Fruit fly (Drosophila melanogaster) whole organism, embryonic: Measurements from ENCODE around the gene Sap30.
A peak's percentile ranks its signal among the peaks of the same experiment; 100 is the strongest.

ENCODE experiments used
- Ada2b ChIP-seq: fragments of 200-800 bp; sonication (Bioruptor generic); IDR thresholded peaks from 2 replicates; pipeline ENCODE4 v1.3.6; 2022; ENCODE audit warnings: missing biosample characterization, missing genetic modification characterization
- Atf3 ChIP-seq: fragments of 200-800 bp; sonication (Bioruptor generic); optimal IDR thresholded peaks from 3 replicates; lab custom pipeline; 2016; ENCODE audit warnings: missing biosample characterization, missing genetic modification characterization
- CG1024 ChIP-seq: fragments of 200-800 bp; sonication (Bioruptor generic); IDR thresholded peaks from 2 replicates; pipeline ENCODE4 v1.3.6; 2022; ENCODE audit warnings: missing biosample characterization, missing genetic modification characterization
- CG11695 ChIP-seq: fragments of 200-800 bp; sonication (Bioruptor generic); IDR thresholded peaks from 3 replicates; pipeline ENCODE4 v1.3.6; 2022; ENCODE audit warnings: missing biosample characterization, missing genetic modification characterization
- CG12104 ChIP-seq: fragments of 200-800 bp; sonication (Bioruptor generic); optimal IDR thresholded peaks from 3 replicates; lab custom pipeline; 2016; ENCODE audit warnings: missing biosample characterization, missing genetic modification characterization
- CG12391 ChIP-seq: fragments of 200-800 bp; sonication (Bioruptor generic); optimal IDR thresholded peaks from 3 replicates; lab custom pipeline; 2018; ENCODE audit warnings: missing biosample characterization, mild to moderate bottlenecking, missing genetic modification characterization, moderate library complexity
- CG14014 ChIP-seq: fragments of 200-800 bp; sonication (Bioruptor generic); IDR thresholded peaks from 2 replicates; pipeline ENCODE4 v1.3.6; 2022; ENCODE audit warnings: missing biosample characterization, missing genetic modification characterization
- CG14860 ChIP-seq: fragments of 200-800 bp; sonication (Bioruptor generic); IDR thresholded peaks from 3 replicates; pipeline ENCODE4 v1.3.6; 2022; ENCODE audit warnings: missing biosample characterization, missing genetic modification characterization; ENCODE audit not compliant: partially characterized antibody
- CG18764 ChIP-seq: fragments of 200-800 bp; sonication (Bioruptor generic); optimal IDR thresholded peaks from 3 replicates; lab custom pipeline; 2016; ENCODE audit warnings: missing biosample characterization, missing genetic modification characterization
- CG2120 ChIP-seq: fragments of 200-800 bp; sonication (Bioruptor generic); optimal IDR thresholded peaks from 3 replicates; lab custom pipeline; 2016; ENCODE audit warnings: missing biosample characterization, missing genetic modification characterization
- CG2129 ChIP-seq: fragments of 200-800 bp; sonication (Bioruptor generic); IDR thresholded peaks from 2 replicates; pipeline ENCODE4 v1.3.6; 2022; ENCODE audit warnings: missing biosample characterization, missing genetic modification characterization; ENCODE audit not compliant: partially characterized antibody
- CG4328 ChIP-seq: fragments of 200-800 bp; sonication (Bioruptor generic); optimal IDR thresholded peaks from 3 replicates; lab custom pipeline; 2017; ENCODE audit warnings: missing biosample characterization, missing genetic modification reagents, missing genetic modification characterization
- CG5953 ChIP-seq: fragments of 200-800 bp; sonication (Bioruptor generic); IDR thresholded peaks from 2 replicates; pipeline ENCODE4 v1.3.6; 2022; ENCODE audit warnings: missing biosample characterization, missing genetic modification characterization
- CG9215 ChIP-seq: fragments of 200-800 bp; sonication (Bioruptor generic); IDR thresholded peaks from 2 replicates; pipeline ENCODE4 v1.3.6; 2022; ENCODE audit warnings: missing biosample characterization, missing genetic modification characterization
- CG9797 ChIP-seq: fragments of 200-800 bp; sonication (Bioruptor generic); optimal IDR thresholded peaks from 3 replicates; lab custom pipeline; 2018; ENCODE audit warnings: missing biosample characterization, mild to moderate bottlenecking, missing genetic modification characterization
- CrebB ChIP-seq: fragments of 200-800 bp; sonication (Bioruptor generic); optimal IDR thresholded peaks from 3 replicates; lab custom pipeline; 2018; ENCODE audit warnings: missing biosample characterization, mild to moderate bottlenecking, missing genetic modification characterization
- D ChIP-seq, 2 experiments: fragments of 200-800 bp in 1 of 2; fragments of >200 bp in 1 of 2; sonication (Bioruptor generic) in 1 of 2; optimal IDR thresholded peaks; 2 replicates in 1 of 2; 3 replicates in 1 of 2; lab custom pipeline; 2017; ENCODE audit warnings: mild to moderate bottlenecking in 1 of 2, missing biosample characterization in 1 of 2, missing genetic modification characterization in 1 of 2, missing genetic modification reagents in 1 of 2
- Dll ChIP-seq: fragments of 200-800 bp; sonication (Bioruptor generic); IDR thresholded peaks from 4 replicates; pipeline ENCODE4 v1.3.6; 2022; ENCODE audit warnings: missing biosample characterization, missing genetic modification characterization; ENCODE audit not compliant: partially characterized antibody
- Dp ChIP-seq: fragments of 200-800 bp; sonication (Bioruptor generic); optimal IDR thresholded peaks from 2 replicates; lab custom pipeline; 2018; ENCODE audit warnings: missing biosample characterization, mild to moderate bottlenecking, missing genetic modification characterization, moderate library complexity
- E2f1 ChIP-seq: fragments of 200-800 bp; sonication (Bioruptor generic); IDR thresholded peaks from 2 replicates; pipeline ENCODE4 v1.3.6; 2022; ENCODE audit warnings: missing biosample characterization, missing genetic modification characterization
- Gsc ChIP-seq: fragments of 200-800 bp; sonication (Bioruptor generic); IDR thresholded peaks from 2 replicates; pipeline ENCODE4 v1.3.6; 2022; ENCODE audit warnings: missing biosample characterization, missing genetic modification characterization
- Gug ChIP-seq: fragments of 200-800 bp; sonication (Bioruptor generic); IDR thresholded peaks from 4 replicates; pipeline ENCODE4 v1.3.6; 2022; ENCODE audit warnings: missing biosample characterization, missing genetic modification characterization
- Jarid2 ChIP-seq: fragments of 200-800 bp; sonication (Bioruptor generic); optimal IDR thresholded peaks from 3 replicates; lab custom pipeline; 2017; ENCODE audit warnings: mild to moderate bottlenecking, missing biosample characterization, missing genetic modification reagents, missing genetic modification characterization
- Lpt ChIP-seq: fragments of >200 bp; optimal IDR thresholded peaks from 2 replicates; lab custom pipeline; 2018; ENCODE audit warnings: missing biosample characterization, missing genetic modification characterization
- Mrtf ChIP-seq: fragments of 200-800 bp; sonication (Bioruptor generic); IDR thresholded peaks from 3 replicates; pipeline ENCODE4 v1.3.6; 2022; ENCODE audit warnings: missing biosample characterization, missing genetic modification characterization
- Taf1 ChIP-seq: fragments of 200-800 bp; sonication (Bioruptor generic); IDR thresholded peaks from 2 replicates; pipeline ENCODE4 v1.3.6; 2022; ENCODE audit warnings: missing biosample characterization, missing genetic modification characterization
- Xbp1 ChIP-seq: fragments of 200-800 bp; sonication (Bioruptor generic); optimal IDR thresholded peaks from 3 replicates; lab custom pipeline; 2016; ENCODE audit warnings: missing biosample characterization, mild to moderate bottlenecking, missing genetic modification characterization
- crc ChIP-seq: fragments of 200-800 bp; sonication (Bioruptor generic); optimal IDR thresholded peaks from 2 replicates; lab custom pipeline; 2016; ENCODE audit warnings: missing biosample characterization, missing genetic modification characterization
- crol ChIP-seq: fragments of 200-800 bp; sonication (Bioruptor generic); IDR thresholded peaks from 2 replicates; pipeline ENCODE4 v1.3.6; 2022; ENCODE audit warnings: missing biosample characterization, missing genetic modification characterization
- crp ChIP-seq, 2 experiments: fragments of 200-800 bp; sonication (Bioruptor generic); optimal IDR thresholded peaks; 2 replicates in 1 of 2; 3 replicates in 1 of 2; lab custom pipeline; 2017; ENCODE audit warnings: missing biosample characterization in 2 of 2, missing genetic modification characterization in 2 of 2, mild to moderate bottlenecking in 1 of 2, moderate library complexity in 1 of 2
- da ChIP-seq: fragments of 200-800 bp; sonication (Bioruptor generic); optimal IDR thresholded peaks from 2 replicates; lab custom pipeline; 2016; ENCODE audit warnings: missing biosample characterization, missing genetic modification characterization
- gcm2 ChIP-seq: fragments of 200-800 bp; sonication (Bioruptor generic); optimal IDR thresholded peaks from 2 replicates; lab custom pipeline; 2016; ENCODE audit warnings: missing biosample characterization, missing genetic modification characterization
- grn ChIP-seq: fragments of 200-800 bp; sonication (Bioruptor generic); optimal IDR thresholded peaks from 3 replicates; lab custom pipeline; 2017; ENCODE audit warnings: missing biosample characterization, missing genetic modification characterization
- ham ChIP-seq: fragments of 200-800 bp; sonication (Bioruptor generic); IDR thresholded peaks from 2 replicates; pipeline ENCODE4 v1.3.6; 2022; ENCODE audit warnings: missing biosample characterization, missing genetic modification characterization
- ind ChIP-seq: fragments of 200-800 bp; sonication (Bioruptor generic); optimal IDR thresholded peaks from 3 replicates; lab custom pipeline; 2016; ENCODE audit warnings: missing biosample characterization, missing genetic modification characterization
- knrl ChIP-seq: fragments of 200-800 bp; sonication (Bioruptor generic); IDR thresholded peaks from 3 replicates; pipeline ENCODE4 v1.3.6; 2022; ENCODE audit warnings: missing biosample characterization, missing genetic modification characterization; ENCODE audit not compliant: partially characterized antibody
- lov ChIP-seq, 2 experiments: fragments of 200-800 bp in 1 of 2; fragments of >200 bp in 1 of 2; sonication (Bioruptor generic) in 1 of 2; IDR thresholded peaks in 1 of 2; optimal IDR thresholded peaks in 1 of 2; 2 replicates in 1 of 2; 3 replicates in 1 of 2; pipeline versions ENCODE4 v1.3.6 to Lab custom; 2017 to 2022; ENCODE audit warnings: missing biosample characterization in 1 of 2, missing genetic modification characterization in 1 of 2
- mld ChIP-seq: fragments of 200-800 bp; sonication (Bioruptor generic); IDR thresholded peaks from 3 replicates; pipeline ENCODE4 v1.3.6; 2022; ENCODE audit warnings: missing biosample characterization, missing genetic modification characterization; ENCODE audit not compliant: partially characterized antibody
- nerfin-2 ChIP-seq: fragments of 200-800 bp; sonication (Bioruptor generic); IDR thresholded peaks from 2 replicates; pipeline ENCODE4 v1.3.6; 2022; ENCODE audit warnings: missing biosample characterization, missing genetic modification characterization; ENCODE audit not compliant: partially characterized antibody
- odd ChIP-seq: fragments of 200-800 bp; sonication (Bioruptor generic); optimal IDR thresholded peaks from 2 replicates; lab custom pipeline; 2017; ENCODE audit warnings: missing biosample characterization, mild to moderate bottlenecking, missing genetic modification characterization
- scrt ChIP-seq: fragments of 200-800 bp; sonication (Bioruptor generic); optimal IDR thresholded peaks from 2 replicates; lab custom pipeline; 2018; ENCODE audit warnings: missing biosample characterization, mild to moderate bottlenecking, missing genetic modification characterization, moderate library complexity
- seq ChIP-seq: fragments of 200-800 bp; sonication (Bioruptor generic); IDR thresholded peaks from 2 replicates; pipeline ENCODE4 v1.3.6; 2022; ENCODE audit warnings: missing biosample characterization, missing genetic modification characterization
- sna ChIP-seq: fragments of 200-800 bp; sonication (Bioruptor generic); IDR thresholded peaks from 2 replicates; pipeline ENCODE4 v1.3.6; 2022; ENCODE audit warnings: missing biosample characterization, missing genetic modification characterization; ENCODE audit not compliant: partially characterized antibody
- sob ChIP-seq: fragments of 200-800 bp; sonication (Bioruptor generic); IDR thresholded peaks from 2 replicates; pipeline ENCODE4 v1.3.6; 2022; ENCODE audit warnings: missing biosample characterization, missing genetic modification characterization
- stc ChIP-seq: fragments of 200-800 bp; sonication (Bioruptor generic); IDR thresholded peaks from 2 replicates; pipeline ENCODE4 v1.3.6; 2022; ENCODE audit warnings: missing biosample characterization, missing genetic modification characterization
- trem ChIP-seq: fragments of 200-800 bp; optimal IDR thresholded peaks from 3 replicates; lab custom pipeline; 2019; ENCODE audit warnings: missing biosample characterization, mild to moderate bottlenecking, missing genetic modification characterization, moderate library complexity
- unpg ChIP-seq: fragments of 200-800 bp; sonication (Bioruptor generic); optimal IDR thresholded peaks from 3 replicates; lab custom pipeline; 2018; ENCODE audit warnings: missing biosample characterization, mild to moderate bottlenecking, missing genetic modification characterization, moderate library complexity
- wdn ChIP-seq: fragments of 200-800 bp; sonication (Bioruptor generic); IDR thresholded peaks from 2 replicates; pipeline ENCODE4 v1.3.6; 2022; ENCODE audit warnings: missing biosample characterization, missing genetic modification characterization

The Sap30 gene

DNA sequence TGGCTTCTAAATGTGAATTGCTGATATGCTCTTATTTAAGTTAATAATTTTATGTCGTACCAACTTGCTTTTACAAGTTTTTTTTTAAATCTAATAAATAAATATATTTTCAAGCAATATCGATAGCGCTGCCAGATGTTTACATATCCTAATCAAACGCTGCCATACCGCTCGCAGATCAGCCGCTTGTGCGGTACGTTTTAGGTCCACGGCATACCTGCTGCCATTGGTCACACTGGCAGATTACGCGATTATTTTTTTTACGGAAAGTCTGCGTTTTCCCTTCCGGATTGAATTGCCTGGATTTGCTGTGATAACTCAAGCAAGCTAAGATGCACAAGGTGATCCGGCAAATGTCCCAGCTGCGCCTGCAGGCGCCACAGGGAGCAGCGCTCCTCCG, 3.3 kb upstream of the Sap30 start, which contains the start of gene mRpL22 (continued):
- TF ChIP-seq Jarid2 (no peak), scrt (GFP tag; lab: Kevin White, UChicago) (no peak)
- TF ChIP-seq, all 482 proteins: peak for 45

dm6 chrX:16787416-16787900, 375 bp downstream of the Sap30 start:
- TF ChIP-seq Ada2b (GFP tag; lab: Robert Waterston, UW) (no peak), trem (tag; lab: Kevin White, UChicago) (peak; percentile 40), D (optimal IDR thresholded peaks at IDR 0.05; lab: Kevin White, UChicago) (no peak), D (GFP tag; optimal IDR thresholded peaks at IDR 0.05; lab: Kevin White, UChicago) (no peak), knrl (peak; percentile 65; the same call in 2 of the 3 replicates), ind (no peak), CG14860 (GFP tag; lab: Robert Waterston, UW) (peak; percentile 33; the same call in 1 of the 3 replicates), CG12104 (GFP tag; lab: Kevin White, UChicago) (no peak), E2f1 (no peak), CG1024 (GFP tag; lab: Robert Waterston, UW) (no peak), da (GFP tag; lab: Kevin White, UChicago) (no peak), mld (no peak), CG18764 (GFP tag; lab: Kevin White, UChicago) (no peak), unpg (no peak), CG12391 (tag; lab: Kevin White, UChicago) (peak; percentile 32), gcm2 (GFP tag; lab: Kevin White, UChicago) (no peak), CG4328 (no peak), Lpt (GFP tag; lab: Kevin White, UChicago) (no peak), grn (no peak), CrebB (no peak), Dp (GFP tag; lab: Kevin White, UChicago) (peak; percentile 78), CG2120 (GFP tag; lab: Kevin White, UChicago) (no peak), Xbp1 (GFP tag; lab: Kevin White, UChicago) (no peak), CG2129 (GFP tag; lab: Robert Waterston, UW) (peak; percentile 44; the same call in 1 of the 2 replicates), Atf3 (GFP tag; lab: Kevin White, UChicago) (no peak), crp (GFP tag; optimal IDR thresholded peaks at IDR 0.05; lab: Kevin White, UChicago) (no peak), ham (GFP tag; lab: Robert Waterston, UW) (no peak), Mrtf (no peak), CG9797 (GFP tag; lab: Kevin White, UChicago) (peak; percentile 62), CG9215 (GFP tag; lab: Robert Waterston, UW) (0 out of 2 replicates have a peak, but pooled peaks have one; percentile 38), wdn (GFP tag; lab: Robert Waterston, UW) (no peak), Taf1 (GFP tag; lab: Robert Waterston, UW) (no peak), CG11695 (no peak), CG5953 (no peak), nerfin-2 (GFP tag; lab: Robert Waterston, UW) (no peak), Gug (GFP tag; lab: Robert Waterston, UW) (0 out of 4 replicates have a peak, but pooled peaks have one; percentile 29), Dll (GFP tag; lab: Robert Waterston, UW) (peak; percentile 67; the same call in 2 of the 4 replicates), sna (GFP tag; lab: Robert Waterston, UW) (no peak), crc (GFP tag; lab: Kevin White, UChicago) (no peak), stc (GFP tag; lab: Robert Waterston, UW) (no peak), sob (GFP tag; lab: Robert Waterston, UW) (0 out of 2 replicates have a peak, but pooled peaks have one; percentile 26), crol (GFP tag; lab: Robert Waterston, UW) (no peak), lov (optimal IDR thresholded peaks at IDR 0.05; lab: Kevin White, UChicago) (no peak), lov (GFP tag; IDR thresholded peaks at IDR 0.05; lab: Robert Waterston, UW) (no peak), CG14014 (GFP tag; lab: Robert Waterston, UW) (no peak), odd (no peak), seq (GFP tag; lab: Robert Waterston, UW) (no peak), Gsc (no peak)
